Worm (Caenorhabditis elegans): Measurements from ENCODE around the gene T26E4.3.
"Not testable (repeated sequence)": the region's sequence is repeated elsewhere in the genome, so short reads cannot be mapped to it uniquely, and the experiment has no call there.

Gene T26E4.3

DNA sequence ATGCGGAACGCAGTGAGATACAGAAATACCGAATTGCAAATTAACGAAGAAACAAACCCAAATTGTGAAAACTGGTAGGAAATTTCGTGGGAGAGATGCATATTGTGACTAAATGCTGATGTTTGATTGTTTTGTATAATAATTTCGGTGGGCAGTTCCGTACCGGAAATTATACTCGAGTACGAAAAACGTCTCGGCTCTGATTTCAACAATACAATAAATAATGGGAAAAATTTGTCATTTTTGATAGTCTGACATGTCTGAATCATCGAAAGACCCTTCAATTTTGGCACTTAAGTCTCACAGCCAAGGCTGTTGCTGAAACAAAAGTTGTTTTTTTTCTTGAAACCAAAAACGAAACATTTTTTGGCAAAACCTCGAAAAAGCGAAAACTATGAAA is 30.5 kb upstream of the T26E4.3 start, which contains the start of gene str-43:
Gene str-43, minus strand, starts transcription at position 101 of the 400 bp plus-strand sequence.
- TF ChIP-seq bed-3 (GFP tag; optimal IDR thresholded peaks at IDR 0.05), result no peak
- TF ChIP-seq blmp-1 (tag; optimal IDR thresholded peaks at IDR 0.05), result no peak
- no peak for TF ChIP-seq snpc-4 (tag; optimal IDR thresholded peaks at IDR 0.05)
- TF ChIP-seq unc-62 (GFP tag; optimal IDR thresholded peaks at IDR 0.05), result no peak
- no peak for TF ChIP-seq ztf-11 (tag; optimal IDR thresholded peaks at IDR 0.05)

DNA sequence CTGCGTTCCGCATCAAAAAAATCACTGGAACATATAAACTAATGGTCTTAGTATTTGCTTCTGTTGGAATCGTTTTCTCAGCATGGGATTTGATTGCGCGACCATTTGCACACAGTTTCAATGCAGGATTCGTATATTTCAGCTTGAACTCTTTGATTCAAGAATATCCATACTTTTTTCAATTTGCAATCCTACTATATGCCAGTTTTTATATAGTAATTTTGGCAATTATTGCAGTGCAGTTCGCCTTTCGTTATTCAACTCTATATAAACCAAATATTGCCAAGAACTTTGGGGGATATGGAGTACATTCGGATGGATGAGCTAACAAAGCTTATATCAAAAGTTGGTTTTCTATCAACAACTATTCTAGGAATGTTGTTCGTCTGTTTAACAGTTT is 29.7 kb upstream of the T26E4.3 start, which contains the start of gene str-5:
Gene str-5, plus strand, starts transcription at position 301 of the 400 bp plus-strand sequence.
- not testable (repeated sequence) for TF ChIP-seq nhr-28 (tag; optimal IDR thresholded peaks at IDR 0.05); mab-5 (tag; optimal IDR thresholded peaks at IDR 0.05); ceh-83 (GFP tag; optimal IDR thresholded peaks at IDR 0.05)

DNA sequence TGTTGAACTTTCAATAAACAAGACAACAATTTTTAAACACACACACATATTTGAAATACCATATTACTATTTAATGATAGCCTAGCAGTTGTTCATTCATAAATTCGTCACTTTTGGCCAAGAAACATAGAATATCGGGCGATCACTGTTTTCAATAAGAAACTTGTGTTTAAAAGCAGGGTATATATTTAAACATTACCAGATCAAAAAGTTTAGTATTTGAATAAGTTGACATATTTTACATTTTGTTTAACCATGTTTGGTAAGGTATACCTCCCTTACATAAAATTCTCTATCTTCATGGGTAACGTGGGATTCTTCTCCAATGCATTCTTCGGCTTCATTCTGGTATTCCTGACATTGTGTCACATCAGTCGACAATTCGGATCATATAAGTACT is 27.9 kb upstream of the T26E4.3 start, which contains the start of gene str-8:
Gene str-8, plus strand, starts transcription at position 301 of the 400 bp plus-strand sequence.
- not testable (repeated sequence) for TF ChIP-seq snpc-4 (tag; optimal IDR thresholded peaks at IDR 0.05); nhr-28 (tag; optimal IDR thresholded peaks at IDR 0.05); lin-32 (GFP tag; optimal IDR thresholded peaks at IDR 0.05)

DNA sequence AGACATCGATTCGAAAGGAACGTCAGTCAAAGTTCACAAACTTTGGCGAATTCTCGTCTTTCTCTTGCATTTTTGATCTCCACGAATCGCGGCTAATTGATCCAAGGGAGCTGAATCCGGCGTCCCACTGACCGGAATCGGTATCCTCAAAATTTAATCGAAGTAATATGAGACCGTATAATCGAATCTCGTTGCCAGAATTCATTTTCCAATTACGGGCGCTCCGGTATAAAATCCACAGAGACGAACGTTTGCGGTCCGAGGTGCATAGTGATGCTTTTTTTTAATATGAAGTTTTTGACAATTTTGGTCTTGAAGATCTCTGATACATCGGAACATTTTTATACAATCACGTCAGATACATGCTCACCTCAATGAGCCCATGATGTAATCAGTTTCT is 24.9 kb upstream of the T26E4.3 start:
- no peak for TF ChIP-seq ham-2 (GFP tag; optimal IDR thresholded peaks at IDR 0.05)
- no peak for TF ChIP-seq pha-4 (tag; optimal IDR thresholded peaks at IDR 0.05)
- no peak for TF ChIP-seq blmp-1 (tag; optimal IDR thresholded peaks at IDR 0.05)
- no peak for TF ChIP-seq M03D4.4 (tag; optimal IDR thresholded peaks at IDR 0.05)
- no peak for TF ChIP-seq ceh-83 (GFP tag; optimal IDR thresholded peaks at IDR 0.05)
- TF ChIP-seq sptf-1 (tag; optimal IDR thresholded peaks at IDR 0.05), result no peak
- TF ChIP-seq tbx-8 (GFP tag; optimal IDR thresholded peaks at IDR 0.05), result no peak
- no peak for TF ChIP-seq sem-2 (GFP tag; optimal IDR thresholded peaks at IDR 0.05)
- no peak for TF ChIP-seq nhr-2 (tag; optimal IDR thresholded peaks at IDR 0.05)
- TF ChIP-seq mls-2 (tag; optimal IDR thresholded peaks at IDR 0.05), result no peak
- no peak for TF ChIP-seq snpc-4 (tag; optimal IDR thresholded peaks at IDR 0.05)
- no peak for TF ChIP-seq lsy-2 (tag; optimal IDR thresholded peaks at IDR 0.05)
- no peak for TF ChIP-seq bed-3 (GFP tag; optimal IDR thresholded peaks at IDR 0.05)
- no peak for TF ChIP-seq cnd-1 (tag; optimal IDR thresholded peaks at IDR 0.05)
- no peak for TF ChIP-seq elt-1 (tag; optimal IDR thresholded peaks at IDR 0.05; ENCODE audit: borderline replicate concordance, insufficient read depth)

DNA sequence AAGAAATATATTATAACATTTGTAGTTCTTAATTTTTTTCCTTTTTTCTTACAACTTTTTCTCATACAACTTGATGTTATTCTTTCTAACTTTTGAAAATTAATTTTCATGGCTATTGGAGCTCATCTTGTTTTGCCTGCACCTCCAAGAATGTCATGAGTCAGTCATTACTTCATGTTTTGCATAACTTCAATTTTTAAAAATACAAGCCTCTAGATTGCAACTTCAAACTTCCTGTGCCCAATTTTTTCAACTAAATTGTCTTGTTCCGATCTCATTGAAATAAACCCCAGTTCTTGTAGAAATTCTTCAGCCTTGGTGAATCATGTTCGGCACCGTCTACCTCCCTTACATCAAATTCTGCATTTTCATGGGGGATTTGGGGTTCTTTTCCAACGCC is 24.1 kb upstream of the T26E4.3 start, which contains the start of gene str-9:
Gene str-9, plus strand, starts transcription at position 301 of the 400 bp plus-strand sequence.
- TF ChIP-seq blmp-1 (tag; optimal IDR thresholded peaks at IDR 0.05) (no peak), cnd-1 (tag; optimal IDR thresholded peaks at IDR 0.05) (no peak), lin-13 (tag; optimal IDR thresholded peaks at IDR 0.05) (no peak), flh-1 (GFP tag; optimal IDR thresholded peaks at IDR 0.05) (no peak), lin-32 (GFP tag; optimal IDR thresholded peaks at IDR 0.05) (no peak), snpc-4 (tag; optimal IDR thresholded peaks at IDR 0.05) (no peak), lsy-2 (tag; optimal IDR thresholded peaks at IDR 0.05) (no peak), ceh-39 (tag; optimal IDR thresholded peaks at IDR 0.05) (no peak), nhr-237 (tag; optimal IDR thresholded peaks at IDR 0.05) (no peak), ceh-43 (GFP tag; optimal IDR thresholded peaks at IDR 0.05) (no peak)

DNA sequence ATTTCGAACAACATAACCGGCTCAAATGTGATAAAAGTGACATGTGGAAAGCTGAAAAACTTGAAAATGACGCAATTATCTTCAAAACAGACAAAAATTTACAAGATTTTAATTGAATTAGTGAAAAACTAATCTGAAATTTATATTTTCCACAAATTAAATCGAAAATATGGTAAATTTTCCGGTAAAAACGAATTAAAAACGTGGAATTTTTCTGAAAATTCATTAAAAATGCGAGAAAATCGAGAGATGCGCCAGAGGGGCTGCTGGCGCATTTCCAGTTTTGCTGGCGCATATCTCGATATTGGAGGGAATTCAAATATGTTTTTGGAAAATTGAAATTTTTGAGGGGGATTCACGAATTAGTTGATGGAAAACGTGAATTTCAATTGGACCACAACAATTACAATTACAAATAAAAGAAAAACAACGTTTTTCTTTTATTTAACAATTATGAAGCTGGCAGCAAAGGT is 16.4 kb upstream of the T26E4.3 start, which contains the start of the genes haf-3 and F57A10.2:
Gene haf-3, minus strand, starts transcription at position 51 of the 473 bp plus-strand sequence.
Gene F57A10.2, plus strand, starts transcription at position 454 of the 473 bp plus-strand sequence.
- peak; percentile 46 for TF ChIP-seq M03D4.4 (tag; optimal IDR thresholded peaks at IDR 0.05)
- TF ChIP-seq elt-3 (tag; optimal IDR thresholded peaks at IDR 0.05), result no peak
- no peak for TF ChIP-seq lin-32 (GFP tag; optimal IDR thresholded peaks at IDR 0.05)
- peak; percentile 82 for TF ChIP-seq nhr-237 (tag; optimal IDR thresholded peaks at IDR 0.05)
- TF ChIP-seq zip-8 (tag; optimal IDR thresholded peaks at IDR 0.05), result no peak
- peak; percentile 85 for TF ChIP-seq lin-13 (tag; optimal IDR thresholded peaks at IDR 0.05)
- TF ChIP-seq flh-1 (GFP tag; optimal IDR thresholded peaks at IDR 0.05), result no peak
- no peak for TF ChIP-seq ham-2 (GFP tag; optimal IDR thresholded peaks at IDR 0.05)
- no peak for TF ChIP-seq nhr-28 (tag; optimal IDR thresholded peaks at IDR 0.05)
- no peak for TF ChIP-seq ceh-83 (GFP tag; optimal IDR thresholded peaks at IDR 0.05)
- no peak for TF ChIP-seq nhr-2 (tag; optimal IDR thresholded peaks at IDR 0.05)
- peak; percentile 77 for TF ChIP-seq lsy-2 (tag; optimal IDR thresholded peaks at IDR 0.05)
- TF ChIP-seq mep-1 (tag; optimal IDR thresholded peaks at IDR 0.05), result peak; percentile 91
- no peak for TF ChIP-seq bed-3 (GFP tag; optimal IDR thresholded peaks at IDR 0.05)
- TF ChIP-seq hlh-1 (tag; optimal IDR thresholded peaks at IDR 0.05), result peak; percentile 23
- no peak for TF ChIP-seq unc-120 (tag; optimal IDR thresholded peaks at IDR 0.05; ENCODE audit: poor library complexity, severe bottlenecking)
- TF ChIP-seq drap-1 (GFP tag; optimal IDR thresholded peaks at IDR 0.05), result peak; percentile 79
- peak; percentile 62 for TF ChIP-seq mab-5 (tag; optimal IDR thresholded peaks at IDR 0.05)
- peak; percentile 48 for TF ChIP-seq pha-4 (tag; optimal IDR thresholded peaks at IDR 0.05)
- peak; percentile 43 for TF ChIP-seq ceh-39 (tag; optimal IDR thresholded peaks at IDR 0.05)
- TF ChIP-seq ztf-11 (tag; optimal IDR thresholded peaks at IDR 0.05), result no peak
- no peak for TF ChIP-seq cnd-1 (tag; optimal IDR thresholded peaks at IDR 0.05)
- no peak for TF ChIP-seq mls-2 (tag; optimal IDR thresholded peaks at IDR 0.05)
- no peak for TF ChIP-seq unc-39 (tag; optimal IDR thresholded peaks at IDR 0.05)
- no peak for TF ChIP-seq unc-62 (GFP tag; optimal IDR thresholded peaks at IDR 0.05)
- TF ChIP-seq nhr-12 (tag; optimal IDR thresholded peaks at IDR 0.05), result no peak
- TF ChIP-seq nhr-76 (tag; optimal IDR thresholded peaks at IDR 0.05), result no peak
- peak; percentile 11 for TF ChIP-seq elt-1 (tag; optimal IDR thresholded peaks at IDR 0.05; ENCODE audit: borderline replicate concordance, insufficient read depth)
- TF ChIP-seq ceh-43 (GFP tag; optimal IDR thresholded peaks at IDR 0.05), result no peak
- no peak for TF ChIP-seq blmp-1 (tag; optimal IDR thresholded peaks at IDR 0.05)
- TF ChIP-seq sem-2 (GFP tag; optimal IDR thresholded peaks at IDR 0.05), result no peak
- TF ChIP-seq sptf-1 (tag; optimal IDR thresholded peaks at IDR 0.05), result peak; percentile 74
- peak; percentile 67 for TF ChIP-seq ces-1 (GFP tag; optimal IDR thresholded peaks at IDR 0.05)
- TF ChIP-seq tbx-8 (GFP tag; optimal IDR thresholded peaks at IDR 0.05), result no peak
